Fruit fly (Drosophila melanogaster) whole organism, embryonic: ENCODE results near the gene AP-1mu.

Experiments used
- BEAF-32 ChIP-seq: fragments of 200-800 bp; sonication (Bioruptor generic); optimal IDR thresholded peaks from 3 replicates; lab custom pipeline; 2017; ENCODE audit warnings: missing biosample characterization, missing genetic modification characterization, mild to moderate bottlenecking, moderate library complexity, missing genetic modification reagents
- CG1024 ChIP-seq: fragments of 200-800 bp; sonication (Bioruptor generic); IDR thresholded peaks from 2 replicates; pipeline ENCODE4 v1.3.6; 2022; ENCODE audit warnings: missing biosample characterization, missing genetic modification characterization
- CG10565 ChIP-seq: fragments of 200-800 bp; sonication (Bioruptor generic); optimal IDR thresholded peaks from 3 replicates; lab custom pipeline; 2016; ENCODE audit warnings: missing biosample characterization, mild to moderate bottlenecking, missing genetic modification characterization
- CG11247 ChIP-seq: fragments of 200-800 bp; sonication (Bioruptor generic); IDR thresholded peaks from 2 replicates; pipeline ENCODE4 v1.3.6; 2022; ENCODE audit warnings: missing biosample characterization, missing genetic modification characterization
- CG11696 ChIP-seq: fragments of 200-800 bp; sonication (Bioruptor generic); IDR thresholded peaks from 2 replicates; pipeline ENCODE4 v1.3.6; 2022; ENCODE audit warnings: missing biosample characterization, missing genetic modification characterization
- CG12744 ChIP-seq: fragments of 200-800 bp; sonication (Bioruptor generic); optimal IDR thresholded peaks from 2 replicates; lab custom pipeline; 2016; ENCODE audit warnings: missing biosample characterization, missing genetic modification characterization
- CG13894 ChIP-seq: fragments of 200-800 bp; sonication (Bioruptor generic); optimal IDR thresholded peaks from 3 replicates; lab custom pipeline; 2018; ENCODE audit warnings: missing biosample characterization, mild to moderate bottlenecking, missing genetic modification characterization, moderate library complexity
- CG15601 ChIP-seq: fragments of 200-800 bp; sonication (Bioruptor generic); optimal IDR thresholded peaks from 3 replicates; lab custom pipeline; 2019; ENCODE audit warnings: missing biosample characterization, mild to moderate bottlenecking, missing genetic modification characterization, moderate library complexity
- CG1792 ChIP-seq: fragments of 200-800 bp; sonication (Bioruptor generic); optimal IDR thresholded peaks from 2 replicates; lab custom pipeline; 2016; ENCODE audit warnings: missing biosample characterization, missing genetic modification characterization
- CG18619 ChIP-seq: fragments of 200-800 bp; sonication (Bioruptor generic); optimal IDR thresholded peaks from 3 replicates; lab custom pipeline; 2017; ENCODE audit warnings: missing biosample characterization, mild to moderate bottlenecking, missing genetic modification characterization
- CG2199 ChIP-seq: fragments of 200-800 bp; sonication (Bioruptor generic); IDR thresholded peaks from 3 replicates; pipeline ENCODE4 v1.3.6; 2022; ENCODE audit warnings: missing biosample characterization, missing genetic modification characterization
- CG33557 ChIP-seq: fragments of 200-800 bp; sonication (Bioruptor generic); optimal IDR thresholded peaks from 2 replicates; lab custom pipeline; 2019; ENCODE audit warnings: missing biosample characterization, mild to moderate bottlenecking, missing genetic modification characterization, moderate library complexity
- CG43689 ChIP-seq: fragments of 200-800 bp; sonication (Bioruptor generic); IDR thresholded peaks from 2 replicates; pipeline ENCODE4 v1.3.6; 2022; ENCODE audit warnings: missing biosample characterization, missing genetic modification characterization
- CG4424 ChIP-seq: fragments of 200-800 bp; sonication (Bioruptor generic); optimal IDR thresholded peaks from 3 replicates; lab custom pipeline; 2016; ENCODE audit warnings: missing biosample characterization, missing genetic modification characterization
- CG6654 ChIP-seq: fragments of 200-800 bp; sonication (Bioruptor generic); optimal IDR thresholded peaks from 2 replicates; lab custom pipeline; 2017; ENCODE audit warnings: missing biosample characterization, mild to moderate bottlenecking, missing genetic modification characterization
- CG6683 ChIP-seq: fragments of 200-800 bp; sonication (Bioruptor generic); optimal IDR thresholded peaks from 2 replicates; lab custom pipeline; 2017; ENCODE audit warnings: missing biosample characterization, mild to moderate bottlenecking, missing genetic modification characterization, missing genetic modification reagents
- CG6689 ChIP-seq: fragments of 200-800 bp; sonication (Bioruptor generic); IDR thresholded peaks from 2 replicates; pipeline ENCODE4 v1.3.6; 2022; ENCODE audit warnings: missing biosample characterization, missing genetic modification characterization
- CG6813 ChIP-seq: fragments of 200-800 bp; sonication (Bioruptor generic); optimal IDR thresholded peaks from 2 replicates; lab custom pipeline; 2017; ENCODE audit warnings: missing biosample characterization, missing genetic modification characterization, mild to moderate bottlenecking, moderate library complexity, missing genetic modification reagents
- CG7556 ChIP-seq: fragments of 200-800 bp; sonication (Bioruptor generic); optimal IDR thresholded peaks from 2 replicates; lab custom pipeline; 2017; ENCODE audit warnings: missing biosample characterization, mild to moderate bottlenecking, missing genetic modification characterization
- CG7745 ChIP-seq: fragments of 200-800 bp; sonication (Bioruptor generic); optimal IDR thresholded peaks from 2 replicates; lab custom pipeline; 2018; ENCODE audit warnings: missing biosample characterization, mild to moderate bottlenecking, missing genetic modification characterization, moderate library complexity
- CG8478 ChIP-seq: fragments of >200 bp; optimal IDR thresholded peaks from 2 replicates; lab custom pipeline; 2018
- CG9609 ChIP-seq: fragments of 200-800 bp; sonication (Bioruptor generic); optimal IDR thresholded peaks from 3 replicates; lab custom pipeline; 2016; ENCODE audit warnings: missing biosample characterization, missing genetic modification characterization
- Chrac-16 ChIP-seq: fragments of 200-800 bp; sonication (Bioruptor generic); optimal IDR thresholded peaks from 3 replicates; lab custom pipeline; 2016; ENCODE audit warnings: missing biosample characterization, missing genetic modification characterization
- Dref ChIP-seq: fragments of 200-800 bp; sonication (Bioruptor generic); IDR thresholded peaks from 2 replicates; pipeline ENCODE4 v1.3.6; 2022; ENCODE audit warnings: missing biosample characterization, missing genetic modification characterization
- Hmr ChIP-seq: fragments of 200-800 bp; sonication (Bioruptor generic); optimal IDR thresholded peaks from 3 replicates; lab custom pipeline; 2017; ENCODE audit warnings: mild to moderate bottlenecking, missing biosample characterization, missing genetic modification reagents, missing genetic modification characterization
- Med ChIP-seq: fragments of 200-800 bp; sonication (Bioruptor generic); peaks from one replicate; lab custom pipeline; 2016; ENCODE audit warnings: missing biosample characterization, missing genetic modification characterization, mild to moderate bottlenecking, inconsistent platforms, moderate library complexity
- Meics ChIP-seq: fragments of 200-800 bp; sonication (Bioruptor generic); optimal IDR thresholded peaks from 2 replicates; lab custom pipeline; 2017; ENCODE audit warnings: missing biosample characterization, mild to moderate bottlenecking, missing genetic modification characterization
- Sin3A ChIP-seq: fragments of >200 bp; optimal IDR thresholded peaks from 2 replicates; lab custom pipeline; 2018
- Vsx1 ChIP-seq: fragments of 200-800 bp; sonication (Bioruptor generic); optimal IDR thresholded peaks from 2 replicates; lab custom pipeline; 2017; ENCODE audit warnings: missing biosample characterization, mild to moderate bottlenecking, missing genetic modification characterization, missing genetic modification reagents
- YL-1 ChIP-seq: fragments of 200-800 bp; sonication (Bioruptor generic); optimal IDR thresholded peaks from 3 replicates; lab custom pipeline; 2017; ENCODE audit warnings: missing biosample characterization, mild to moderate bottlenecking, missing genetic modification characterization
- ase ChIP-seq: fragments of 200-800 bp; sonication (Bioruptor generic); IDR thresholded peaks from 3 replicates; pipeline ENCODE4 v1.3.6; 2022; ENCODE audit warnings: missing biosample characterization, missing genetic modification characterization
- ash1 ChIP-seq: fragments of 200-800 bp; sonication (Bioruptor generic); optimal IDR thresholded peaks from 2 replicates; lab custom pipeline; 2018; ENCODE audit warnings: missing biosample characterization, mild to moderate bottlenecking, missing genetic modification characterization
- bab2 ChIP-seq: fragments of 200-800 bp; sonication (Bioruptor generic); optimal IDR thresholded peaks from 2 replicates; lab custom pipeline; 2016; ENCODE audit warnings: missing biosample characterization, missing genetic modification characterization
- ci ChIP-seq: fragments of 200-800 bp; sonication (Bioruptor generic); IDR thresholded peaks from 3 replicates; pipeline ENCODE4 v1.3.6; 2022; ENCODE audit warnings: missing biosample characterization, missing genetic modification characterization
- corto ChIP-seq: fragments of 200-800 bp; sonication (Bioruptor generic); optimal IDR thresholded peaks from 2 replicates; lab custom pipeline; 2016; ENCODE audit warnings: missing biosample characterization, mild to moderate bottlenecking, missing genetic modification characterization, moderate library complexity
- cwo ChIP-seq: fragments of 200-800 bp; sonication (Bioruptor generic); optimal IDR thresholded peaks from 3 replicates; lab custom pipeline; 2017; ENCODE audit warnings: missing biosample characterization, missing genetic modification characterization, mild to moderate bottlenecking, moderate library complexity, missing genetic modification reagents
- ewg ChIP-seq: fragments of 200-800 bp; sonication (Bioruptor generic); optimal IDR thresholded peaks from 3 replicates; lab custom pipeline; 2017; ENCODE audit warnings: mild to moderate bottlenecking, missing biosample characterization, missing genetic modification reagents, missing genetic modification characterization
- exex ChIP-seq: fragments of 200-800 bp; sonication (Bioruptor generic); optimal IDR thresholded peaks from 4 replicates; lab custom pipeline; 2018; ENCODE audit warnings: missing biosample characterization, mild to moderate bottlenecking, missing genetic modification characterization, moderate library complexity
- hth ChIP-seq: fragments of >200 bp; optimal IDR thresholded peaks from 2 replicates; lab custom pipeline; 2017; ENCODE audit warnings: inconsistent platforms
- lilli ChIP-seq: fragments of 200-800 bp; sonication (Bioruptor generic); optimal IDR thresholded peaks from 3 replicates; lab custom pipeline; 2016; ENCODE audit warnings: missing biosample characterization, missing genetic modification characterization
- nmo ChIP-seq: fragments of 200-800 bp; sonication (Bioruptor generic); optimal IDR thresholded peaks from 2 replicates; lab custom pipeline; 2018; ENCODE audit warnings: missing biosample characterization, mild to moderate bottlenecking, missing genetic modification characterization, moderate library complexity
- pb ChIP-seq: fragments of 200-800 bp; sonication (Bioruptor generic); optimal IDR thresholded peaks from 3 replicates; lab custom pipeline; 2016; ENCODE audit warnings: missing biosample characterization, missing genetic modification characterization
- pho ChIP-seq: fragments of 200-800 bp; sonication (Bioruptor generic); optimal IDR thresholded peaks from 2 replicates; lab custom pipeline; 2016; ENCODE audit warnings: missing biosample characterization, missing genetic modification characterization
- pita ChIP-seq: fragments of 200-800 bp; sonication (Bioruptor generic); optimal IDR thresholded peaks from 2 replicates; lab custom pipeline; 2017; ENCODE audit warnings: missing biosample characterization, mild to moderate bottlenecking, missing genetic modification characterization
- scrt ChIP-seq: fragments of 200-800 bp; sonication (Bioruptor generic); optimal IDR thresholded peaks from 2 replicates; lab custom pipeline; 2018; ENCODE audit warnings: missing biosample characterization, mild to moderate bottlenecking, missing genetic modification characterization, moderate library complexity
- shn ChIP-seq: fragments of 200-800 bp; sonication (Bioruptor generic); optimal IDR thresholded peaks from 3 replicates; lab custom pipeline; 2016; ENCODE audit warnings: missing biosample characterization, missing genetic modification characterization
- sob ChIP-seq: fragments of 200-800 bp; sonication (Bioruptor generic); IDR thresholded peaks from 2 replicates; pipeline ENCODE4 v1.3.6; 2022; ENCODE audit warnings: missing biosample characterization, missing genetic modification characterization
- stc ChIP-seq: fragments of 200-800 bp; sonication (Bioruptor generic); IDR thresholded peaks from 2 replicates; pipeline ENCODE4 v1.3.6; 2022; ENCODE audit warnings: missing biosample characterization, missing genetic modification characterization
- tna ChIP-seq: fragments of 200-800 bp; sonication (Bioruptor generic); IDR thresholded peaks from 2 replicates; pipeline ENCODE4 v1.3.6; 2022; ENCODE audit warnings: missing biosample characterization, missing genetic modification characterization; ENCODE audit not compliant: partially characterized antibody
- trem ChIP-seq: fragments of 200-800 bp; optimal IDR thresholded peaks from 3 replicates; lab custom pipeline; 2019; ENCODE audit warnings: missing biosample characterization, mild to moderate bottlenecking, missing genetic modification characterization, moderate library complexity

Gene AP-1mu

dm6 chr3R:9577382-9578137, 18.2 kb upstream of the AP-1mu start, which contains the start of the genes Kap-alpha3 and Son (continued):
- TF ChIP-seq CG11247 (GFP tag; lab: Robert Waterston, UW) (peak; percentile 83), CG6683 (peak; percentile 85), cwo (GFP tag; lab: Kevin White, UChicago) (peak; percentile 79), ewg (GFP tag; lab: Kevin White, UChicago) (peak; percentile 83), CG7745 (tag; lab: Kevin White, UChicago) (peak; percentile 42), trem (tag; lab: Kevin White, UChicago) (peak; percentile 100), CG12744 (GFP tag; lab: Kevin White, UChicago) (peak; percentile 91), CG6689 (GFP tag; lab: Robert Waterston, UW) (peak; percentile 83), lilli (GFP tag; lab: Kevin White, UChicago) (peak; percentile 94), CG4424 (GFP tag; lab: Kevin White, UChicago) (peak; percentile 93), CG11696 (GFP tag; lab: Robert Waterston, UW) (peak; percentile 67), scrt (GFP tag; lab: Kevin White, UChicago) (peak; percentile 85), CG6813 (peak; percentile 85), corto (GFP tag; lab: Kevin White, UChicago) (peak; percentile 29), CG10565 (GFP tag; lab: Kevin White, UChicago) (peak; percentile 79), pb (peak; percentile 92), shn (peak; percentile 96), Vsx1 (GFP tag; lab: Kevin White, UChicago) (peak; percentile 86), bab2 (GFP tag; lab: Kevin White, UChicago) (peak; percentile 92), exex (tag; lab: Kevin White, UChicago) (peak; percentile 76), CG1792 (GFP tag; lab: Kevin White, UChicago) (peak; percentile 85), CG18619 (GFP tag; lab: Kevin White, UChicago) (peak; percentile 96), Hmr (GFP tag; lab: Kevin White, UChicago) (peak; percentile 96), ase (GFP tag; lab: Robert Waterston, UW) (peak; percentile 84), CG8478 (no peak), ash1 (GFP tag; lab: Kevin White, UChicago) (peak; percentile 90), Med (peak; percentile 99), CG1024 (GFP tag; lab: Robert Waterston, UW) (peak; percentile 85), ci (GFP tag; lab: Robert Waterston, UW) (peak; percentile 95), hth (lab: Kevin White, UChicago) (no peak), CG7556 (GFP tag; lab: Kevin White, UChicago) (peak; percentile 86), stc (GFP tag; lab: Robert Waterston, UW) (peak; percentile 83), CG43689 (GFP tag; lab: Robert Waterston, UW) (peak; percentile 70), nmo (GFP tag; lab: Kevin White, UChicago) (peak; percentile 95), pho (GFP tag; lab: Kevin White, UChicago) (peak; percentile 96), BEAF-32 (GFP tag; lab: Kevin White, UChicago) (peak; percentile 96), Sin3A (lab: Kevin White, UChicago) (peak; percentile 97), Dref (GFP tag; lab: Robert Waterston, UW) (peak; percentile 75), CG6654 (peak; percentile 76), Meics (GFP tag; lab: Kevin White, UChicago) (peak; percentile 95), CG33557 (GFP tag; lab: Kevin White, UChicago) (peak; percentile 95), CG9609 (GFP tag; lab: Kevin White, UChicago) (peak; percentile 94), CG15601 (tag; lab: Kevin White, UChicago) (peak; percentile 93), YL-1 (peak; percentile 99), CG13894 (tag; lab: Kevin White, UChicago) (peak; percentile 91), Chrac-16 (GFP tag; lab: Kevin White, UChicago) (peak; percentile 88), sob (peak; percentile 93), tna (GFP tag; lab: Robert Waterston, UW) (no peak; the same call in 1 of the 2 replicates), CG2199 (GFP tag; lab: Robert Waterston, UW) (peak; percentile 79; the same call in 2 of the 3 replicates), pita (GFP tag; lab: Kevin White, UChicago) (no peak)
